Worm (Caenorhabditis elegans) whole organism, young adult: ENCODE results near the gene lron-1.

Source experiments
- B0035.1 ChIP-seq: sonication (generic microtip); optimal IDR thresholded peaks from 2 replicates; lab custom pipeline; 2016; ENCODE audit warnings: missing genetic modification characterization, mild to moderate bottlenecking, missing compliant biosample characterization, missing genotype, missing genetic modification reagents
- akir-1 ChIP-seq: fragments of 200-800 bp; sonication (Bioruptor generic); optimal IDR thresholded peaks from 2 replicates; lab custom pipeline; 2018; ENCODE audit warnings: mild to moderate bottlenecking, missing genetic modification characterization, moderate library complexity, missing compliant biosample characterization
- attf-5 ChIP-seq: fragments of 200-800 bp; sonication (Bioruptor generic); optimal IDR thresholded peaks from 2 replicates; lab custom pipeline; 2018; ENCODE audit warnings: mild to moderate bottlenecking, missing genetic modification characterization, missing compliant biosample characterization
- cebp-2 ChIP-seq: fragments of 200-800 bp; sonication (Bioruptor generic); IDR thresholded peaks from 2 replicates; pipeline ENCODE4 v1.3.6; 2022; ENCODE audit warnings: missing genetic modification characterization, missing compliant biosample characterization
- dpl-1 ChIP-seq: fragments of 150-350 bp; optimal IDR thresholded peaks from 2 replicates; lab custom pipeline; 2014; ENCODE audit warnings: missing biosample characterization, missing genetic modification reagents, missing genetic modification characterization
- egl-18 ChIP-seq: fragments of 200-800 bp; sonication (Bioruptor generic); IDR thresholded peaks from 2 replicates; pipeline ENCODE4 v1.3.6; 2022; ENCODE audit warnings: missing genetic modification reagents, missing genetic modification characterization, missing compliant biosample characterization
- ets-4 ChIP-seq: fragments of 200-800 bp; sonication (Bioruptor generic); optimal IDR thresholded peaks from 2 replicates; lab custom pipeline; 2018; ENCODE audit warnings: mild to moderate bottlenecking, missing genetic modification characterization, missing compliant biosample characterization
- let-526 ChIP-seq: fragments of 200-800 bp; sonication (Bioruptor generic); IDR thresholded peaks from 2 replicates; pipeline ENCODE4 v1.3.6; 2022; ENCODE audit warnings: missing genetic modification reagents, missing genetic modification characterization, missing compliant biosample characterization
- lir-1 ChIP-seq: fragments of 200-800 bp; sonication (Bioruptor generic); conservative IDR thresholded peaks from 2 replicates; pipeline ENCODE4 v1.3.6; 2022; ENCODE audit warnings: missing genetic modification reagents, missing genetic modification characterization, missing compliant biosample characterization
- nfya-2 ChIP-seq: fragments of 200-800 bp; sonication (Bioruptor generic); IDR thresholded peaks from 2 replicates; pipeline ENCODE4 v1.3.6; 2022; ENCODE audit warnings: missing genetic modification reagents, missing genetic modification characterization, missing compliant biosample characterization
- nhr-120 ChIP-seq: fragments of 200-800 bp; sonication (Bioruptor generic); IDR thresholded peaks from 2 replicates; pipeline ENCODE4 v1.3.6; 2022; ENCODE audit warnings: missing genetic modification characterization, missing compliant biosample characterization
- snpc-4 ChIP-seq, 5 experiments: fragments of 150-350 bp in 1 of 5; sonication (generic microtip) in 4 of 5; optimal IDR thresholded peaks; 2 replicates each; lab custom pipeline; 2014 to 2018; ENCODE audit warnings: missing genetic modification characterization in 5 of 5, missing biosample characterization in 3 of 5, antibody characterized with exemption in 2 of 5, mild to moderate bottlenecking in 2 of 5, missing compliant biosample characterization in 2 of 5, missing genotype in 2 of 5, moderate library complexity in 2 of 5, missing genetic modification reagents in 1 of 5
- unc-62 ChIP-seq: fragments of 150-350 bp; optimal IDR thresholded peaks from 2 replicates; lab custom pipeline; 2014; ENCODE audit warnings: missing biosample characterization, missing genetic modification reagents, missing genetic modification characterization

ce11 chrX:14537625-14538024, 34.9 kb upstream of the lron-1 start:
- TF ChIP-seq ets-4 (GFP tag; lab: Kevin White, UChicago) (no peak), lir-1 (GFP tag; lab: Robert Waterston, UW) (no peak), akir-1 (GFP tag; lab: Kevin White, UChicago) (no peak), snpc-4 (GFP tag; optimal IDR thresholded peaks at IDR 0.05; lab: Kevin White, UChicago) (no peak), snpc-4 (tag; optimal IDR thresholded peaks at IDR 0.05; lab: Kevin White, UChicago) (no peak), egl-18 (GFP tag; lab: Robert Waterston, UW) (no peak), B0035.1 (tag; lab: Kevin White, UChicago) (no peak), nhr-120 (GFP tag; lab: Robert Waterston, UW) (no peak), cebp-2 (GFP tag; lab: Robert Waterston, UW) (no peak), let-526 (GFP tag; lab: Robert Waterston, UW) (no peak), unc-62 (GFP tag; lab: Kevin White, UChicago) (no peak), attf-5 (GFP tag; lab: Kevin White, UChicago) (no peak), dpl-1 (GFP tag; lab: Kevin White, UChicago) (no peak), nfya-2 (no peak)
